Fruit fly (Drosophila melanogaster) whole organism, wandering third instar larva: ENCODE data around the gene Gabat.

Source experiments
- Abd-B ChIP-seq: fragments of >200 bp; optimal IDR thresholded peaks from 2 replicates; lab custom pipeline; 2017; ENCODE audit warnings: missing biosample characterization, missing genetic modification characterization
- CrebA ChIP-seq: fragments of 200-800 bp; sonication (Bioruptor generic); optimal IDR thresholded peaks from 2 replicates; lab custom pipeline; 2016; ENCODE audit warnings: missing biosample characterization, mild to moderate bottlenecking, missing genetic modification characterization, borderline replicate concordance
- OdsH ChIP-seq: fragments of 200-800 bp; sonication (Bioruptor generic); optimal IDR thresholded peaks from 2 replicates; lab custom pipeline; 2016; ENCODE audit warnings: missing biosample characterization, mild to moderate bottlenecking, missing genetic modification characterization
- dl ChIP-seq, 2 experiments: fragments of 175-275, 200-275 bp in 1 of 2; fragments of 200-275 bp in 1 of 2; sonication (Bioruptor generic); optimal IDR thresholded peaks; lab custom pipeline; 2018; ENCODE audit warnings: mild to moderate bottlenecking in 2 of 2, missing biosample characterization in 2 of 2, missing genetic modification characterization in 2 of 2, moderate library complexity in 2 of 2; ENCODE audit not compliant: partially characterized antibody in 2 of 2, insufficient read depth in 1 of 2
- dmrt93B ChIP-seq: fragments of 200-800 bp; sonication (Bioruptor generic); optimal IDR thresholded peaks from 2 replicates; lab custom pipeline; 2018; ENCODE audit warnings: missing biosample characterization, mild to moderate bottlenecking, missing genetic modification characterization
- ey ChIP-seq: fragments of 200-800 bp; sonication (Bioruptor generic); optimal IDR thresholded peaks from 2 replicates; lab custom pipeline; 2016; ENCODE audit warnings: missing biosample characterization, missing genetic modification characterization
- fru ChIP-seq: fragments of 200-800 bp; sonication (Bioruptor generic); optimal IDR thresholded peaks from 3 replicates; lab custom pipeline; 2016; ENCODE audit warnings: missing biosample characterization, mild to moderate bottlenecking, missing genetic modification characterization
- h ChIP-seq: fragments of 200-800 bp; sonication (Bioruptor generic); optimal IDR thresholded peaks from 3 replicates; lab custom pipeline; 2016; ENCODE audit warnings: missing biosample characterization, mild to moderate bottlenecking, missing genetic modification characterization
- lola ChIP-seq: fragments of >200 bp; optimal IDR thresholded peaks from 2 replicates; lab custom pipeline; 2017; ENCODE audit warnings: missing biosample characterization, missing genetic modification characterization
- psq ChIP-seq: fragments of 200-800 bp; sonication (Bioruptor generic); optimal IDR thresholded peaks from 3 replicates; lab custom pipeline; 2017; ENCODE audit warnings: missing biosample characterization, mild to moderate bottlenecking, missing genetic modification characterization, moderate library complexity
- usp ChIP-seq: fragments of >200 bp; optimal IDR thresholded peaks from 2 replicates; lab custom pipeline; 2017; ENCODE audit warnings: missing biosample characterization, missing genetic modification characterization
- woc ChIP-seq: sonication (Bioruptor generic); optimal IDR thresholded peaks from 2 replicates; lab custom pipeline; 2016; ENCODE audit warnings: missing biosample characterization, mild to moderate bottlenecking, missing genetic modification characterization

DNA sequence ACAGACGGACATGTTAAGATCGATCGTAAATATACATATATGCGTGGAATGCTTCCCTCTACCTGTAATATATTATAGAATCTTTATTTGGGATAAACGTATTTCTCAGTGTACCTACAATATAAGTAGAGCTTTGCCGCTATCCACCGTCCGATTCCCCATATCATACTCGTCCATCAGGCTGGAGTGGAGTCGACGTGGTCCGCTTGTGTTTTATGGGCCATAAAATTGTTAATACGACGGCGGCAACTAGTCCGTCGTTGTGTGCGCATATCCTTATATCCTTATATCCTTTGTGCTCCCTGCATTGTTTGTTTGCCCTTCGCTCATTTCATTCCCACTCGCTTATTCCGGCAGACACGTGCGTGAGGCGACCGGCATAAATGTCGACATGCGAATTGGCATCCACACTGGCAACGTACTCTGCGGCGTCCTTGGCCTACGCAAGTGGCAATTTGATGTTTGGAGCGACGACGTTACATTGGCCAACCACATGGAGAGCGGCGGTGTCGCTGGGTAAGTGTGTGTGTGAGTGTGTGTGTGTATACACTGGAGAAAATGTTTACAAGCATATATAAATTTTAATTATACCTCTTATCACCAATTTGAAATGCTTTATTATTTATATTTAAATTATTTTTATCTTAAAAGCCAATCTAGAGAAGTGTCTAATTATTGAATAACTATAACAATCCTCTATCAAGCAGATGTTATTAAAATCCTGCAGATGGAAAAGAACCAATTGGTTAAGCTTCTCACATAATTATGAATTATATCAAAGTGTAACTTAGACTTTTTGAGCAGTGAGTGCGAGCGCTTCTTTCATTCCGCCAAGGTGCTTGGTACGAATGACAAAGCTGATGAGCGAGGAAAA lies 31.5 kb downstream of the Gabat start:
- TF ChIP-seq h (no peak), ey (no peak), lola (GFP tag; lab: Kevin White, UChicago) (no peak), psq (GFP tag; lab: Kevin White, UChicago) (no peak), OdsH (GFP tag; lab: Kevin White, UChicago) (no peak), Abd-B (no peak), fru (GFP tag; lab: Kevin White, UChicago) (no peak), dl (GFP tag; optimal IDR thresholded peaks at IDR 0.05; lab: Kevin White, UChicago; ENCODE audit: insufficient read depth in 1 of 2, partially characterized antibody in 2 of 2) (no peak), woc (GFP tag; lab: Kevin White, UChicago) (no peak), CrebA (no peak), dmrt93B (no peak), usp (GFP tag; lab: Kevin White, UChicago) (no peak)
